Worm (Caenorhabditis elegans): ENCODE measurements around the gene npr-25.

DNA sequence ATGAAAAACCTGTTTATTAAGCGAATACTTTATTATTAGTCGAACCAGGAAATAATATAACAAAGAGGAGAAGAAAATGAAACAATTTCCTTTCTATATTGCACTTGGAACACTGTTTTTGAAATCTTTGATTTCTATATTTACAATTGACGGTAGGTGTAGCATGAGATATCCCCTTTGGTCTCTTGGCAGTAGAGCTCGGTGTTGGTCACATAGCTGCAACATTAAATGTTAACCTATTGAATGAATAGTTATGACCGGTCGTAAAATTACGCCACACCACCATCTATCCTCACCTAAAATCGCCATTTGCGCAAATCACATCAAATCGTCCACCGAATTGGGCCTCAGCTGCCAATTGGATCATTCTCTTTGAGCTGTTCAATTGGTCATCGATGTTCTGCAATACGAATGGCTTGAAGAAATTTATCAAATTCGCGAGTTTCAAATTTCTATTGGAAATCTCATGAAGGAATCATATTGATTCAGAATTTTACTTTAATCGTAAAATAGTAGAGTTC is 7.9 kb downstream of the npr-25 start:
- TF ChIP-seq nhr-6 (tag; optimal IDR thresholded peaks at IDR 0.05) (no peak), nhr-237 (tag; optimal IDR thresholded peaks at IDR 0.05) (no peak), lin-11 (tag; optimal IDR thresholded peaks at IDR 0.05) (no peak), nhr-11 (tag; optimal IDR thresholded peaks at IDR 0.05) (no peak), skn-1 (tag; optimal IDR thresholded peaks at IDR 0.05) (no peak), lin-39 (tag; optimal IDR thresholded peaks at IDR 0.05) (no peak), mdl-1 (tag; optimal IDR thresholded peaks at IDR 0.05) (no peak), snpc-4 (tag; optimal IDR thresholded peaks at IDR 0.05) (no peak), unc-39 (tag; optimal IDR thresholded peaks at IDR 0.05) (no peak), aly-2 (tag; optimal IDR thresholded peaks at IDR 0.05) (no peak)

All from whole organism, L2 larva.